Comparison of ENCODE assay signal across 1 fruit fly cellular context in the genomic region with DNA sequence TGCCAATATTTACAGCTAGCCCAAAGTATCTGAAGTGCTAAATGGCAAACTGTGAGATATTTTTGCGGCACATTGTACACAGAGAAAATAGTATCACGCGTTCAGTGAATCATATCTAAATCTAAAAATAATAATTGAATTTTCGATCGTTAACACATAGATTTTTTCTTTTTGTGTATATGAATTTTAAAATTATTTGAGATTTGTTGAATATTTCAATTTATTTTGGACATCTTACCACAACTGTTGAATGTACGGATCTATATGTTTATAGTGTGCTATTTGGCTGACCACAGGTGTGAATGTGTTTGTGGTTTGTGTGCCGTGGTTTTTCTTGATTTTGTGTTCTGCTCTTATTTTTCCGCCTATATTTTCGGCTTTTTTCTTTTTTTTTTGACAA.
TF ChIP-seq lines count a peak whose summit lies in the region.

No protein-coding gene starts in this region.

TF ChIP-seq in whole organism, embryonic, 481 proteins besides CTCF, POLR2A, EP300 and RAD21 (continued from another document and continues in another):
- no peak for TF ChIP-seq CG10959 (GFP tag; IDR thresholded peaks at IDR 0.05; lab: Robert Waterston, UW)
- TF ChIP-seq CG8478 (optimal IDR thresholded peaks at IDR 0.05; lab: Kevin White, UChicago): no peak
- no peak for TF ChIP-seq Hmx (GFP tag; optimal IDR thresholded peaks at IDR 0.05; lab: Kevin White, UChicago)
- no peak for TF ChIP-seq cato (GFP tag; optimal IDR thresholded peaks at IDR 0.05; lab: Kevin White, UChicago; ENCODE audit: borderline replicate concordance)
- TF ChIP-seq CG7357 (GFP tag; IDR thresholded peaks at IDR 0.05; lab: Robert Waterston, UW): peak; percentile 60; the same call in 2 of the 3 replicates
- TF ChIP-seq CG12744 (GFP tag; optimal IDR thresholded peaks at IDR 0.05; lab: Kevin White, UChicago): no peak
- no peak for TF ChIP-seq CG6254 (GFP tag; optimal IDR thresholded peaks at IDR 0.05; lab: Kevin White, UChicago)
- TF ChIP-seq yki (optimal IDR thresholded peaks at IDR 0.05; lab: Kevin White, UChicago): no peak
- TF ChIP-seq Oaz (GFP tag; IDR thresholded peaks at IDR 0.05; lab: Robert Waterston, UW): 0 out of 2 replicates have a peak, but pooled peaks have one; percentile 13
- TF ChIP-seq Stat92E (GFP tag; optimal IDR thresholded peaks at IDR 0.05; lab: Kevin White, UChicago): no peak
- no peak for TF ChIP-seq ham (GFP tag; IDR thresholded peaks at IDR 0.05; lab: Robert Waterston, UW)
- TF ChIP-seq CG13775 (GFP tag; optimal IDR thresholded peaks at IDR 0.05; lab: Kevin White, UChicago): peak; percentile 64
- TF ChIP-seq scrt (GFP tag; optimal IDR thresholded peaks at IDR 0.05; lab: Kevin White, UChicago): peak; percentile 31
- TF ChIP-seq sc (optimal IDR thresholded peaks at IDR 0.05; lab: Kevin White, UChicago): no peak
- TF ChIP-seq sc (GFP tag; optimal IDR thresholded peaks at IDR 0.05; lab: Kevin White, UChicago): no peak
- 0 out of 2 replicates have a peak, but pooled peaks have one; percentile 33 for TF ChIP-seq CG11085 (GFP tag; IDR thresholded peaks at IDR 0.05; lab: Robert Waterston, UW)
- TF ChIP-seq Opbp (GFP tag; IDR thresholded peaks at IDR 0.05; lab: Robert Waterston, UW; ENCODE audit: partially characterized antibody): no peak
- no peak for TF ChIP-seq CG4404 (GFP tag; IDR thresholded peaks at IDR 0.05; lab: Robert Waterston, UW)
- TF ChIP-seq CG5953 (GFP tag; IDR thresholded peaks at IDR 0.05; lab: Robert Waterston, UW): no peak
- TF ChIP-seq HLH4C (GFP tag; IDR thresholded peaks at IDR 0.05; lab: Robert Waterston, UW; ENCODE audit: partially characterized antibody): no peak
- no peak for TF ChIP-seq amos (GFP tag; IDR thresholded peaks at IDR 0.05; lab: Robert Waterston, UW; ENCODE audit: partially characterized antibody)
- TF ChIP-seq CG14860 (GFP tag; IDR thresholded peaks at IDR 0.05; lab: Robert Waterston, UW; ENCODE audit: partially characterized antibody): no peak
- peak; percentile 46 for TF ChIP-seq CG12942 (GFP tag; optimal IDR thresholded peaks at IDR 0.05; lab: Kevin White, UChicago)
- peak; percentile 7 for TF ChIP-seq CHES-1-like (GFP tag; optimal IDR thresholded peaks at IDR 0.05; lab: Kevin White, UChicago)
- TF ChIP-seq Bdp1 (GFP tag; optimal IDR thresholded peaks at IDR 0.05; lab: Kevin White, UChicago): no peak
- no peak for TF ChIP-seq E2f2 (GFP tag; IDR thresholded peaks at IDR 0.05; lab: Robert Waterston, UW)
- TF ChIP-seq ac (GFP tag; optimal IDR thresholded peaks at IDR 0.05; lab: Kevin White, UChicago): no peak
- no peak for TF ChIP-seq Gsc (GFP tag; IDR thresholded peaks at IDR 0.05; lab: Robert Waterston, UW)
- peak; percentile 73 for TF ChIP-seq CG17361 (GFP tag; IDR thresholded peaks at IDR 0.05; lab: Robert Waterston, UW)
- no peak for TF ChIP-seq Vsx1 (GFP tag; optimal IDR thresholded peaks at IDR 0.05; lab: Kevin White, UChicago)
- TF ChIP-seq vfl (GFP tag; optimal IDR thresholded peaks at IDR 0.05; lab: Kevin White, UChicago): no peak
- no peak for TF ChIP-seq CG30020 (tag; optimal IDR thresholded peaks at IDR 0.05; lab: Kevin White, UChicago)
- TF ChIP-seq ftz-f1 (GFP tag; optimal IDR thresholded peaks at IDR 0.05; lab: Kevin White, UChicago): no peak
- TF ChIP-seq Fer3 (tag; optimal IDR thresholded peaks at IDR 0.05; lab: Kevin White, UChicago): peak; percentile 63
- no peak for TF ChIP-seq insv (GFP tag; optimal IDR thresholded peaks at IDR 0.05; lab: Kevin White, UChicago)
- TF ChIP-seq h (optimal IDR thresholded peaks at IDR 0.05; lab: Kevin White, UChicago): no peak
- TF ChIP-seq repo (GFP tag; optimal IDR thresholded peaks at IDR 0.05; lab: Kevin White, UChicago): no peak
- 0 out of 2 replicates have a peak, but pooled peaks have one; percentile 40 for TF ChIP-seq CG10366 (GFP tag; IDR thresholded peaks at IDR 0.05; lab: Robert Waterston, UW)
- TF ChIP-seq grn (GFP tag; optimal IDR thresholded peaks at IDR 0.05; lab: Kevin White, UChicago): no peak
- TF ChIP-seq tup (GFP tag; optimal IDR thresholded peaks at IDR 0.05; lab: Kevin White, UChicago): no peak
- no peak for TF ChIP-seq Mes4 (GFP tag; optimal IDR thresholded peaks at IDR 0.05; lab: Kevin White, UChicago)
- peak; percentile 46 for TF ChIP-seq HLH3B (GFP tag; IDR thresholded peaks at IDR 0.05; lab: Robert Waterston, UW)
- peak; percentile 51; the same call in 1 of the 2 replicates for TF ChIP-seq Ada2b (GFP tag; IDR thresholded peaks at IDR 0.05; lab: Robert Waterston, UW)
- TF ChIP-seq Mad (GFP tag; optimal IDR thresholded peaks at IDR 0.05; lab: Kevin White, UChicago): peak; percentile 31
- TF ChIP-seq peb (GFP tag; IDR thresholded peaks at IDR 0.05; lab: Robert Waterston, UW): 0 out of 2 replicates have a peak, but pooled peaks have one; percentile 18
- TF ChIP-seq run (tag; optimal IDR thresholded peaks at IDR 0.05; lab: Kevin White, UChicago): peak; percentile 57
- TF ChIP-seq kni (GFP tag; optimal IDR thresholded peaks at IDR 0.05; lab: Kevin White, UChicago): no peak
- peak; percentile 54 for TF ChIP-seq jumu (GFP tag; optimal IDR thresholded peaks at IDR 0.05; lab: Kevin White, UChicago)
- TF ChIP-seq bigmax (GFP tag; optimal IDR thresholded peaks at IDR 0.05; lab: Kevin White, UChicago): no peak
- peak; percentile 80 for TF ChIP-seq CG7556 (GFP tag; optimal IDR thresholded peaks at IDR 0.05; lab: Kevin White, UChicago)
- TF ChIP-seq ATbp (GFP tag; optimal IDR thresholded peaks at IDR 0.05; lab: Kevin White, UChicago): peak; percentile 10
- TF ChIP-seq CG6272 (GFP tag; IDR thresholded peaks at IDR 0.05; lab: Robert Waterston, UW): no peak
- peak; percentile 15 for TF ChIP-seq Usf (GFP tag; optimal IDR thresholded peaks at IDR 0.05; lab: Kevin White, UChicago)
- TF ChIP-seq CoRest (tag; optimal IDR thresholded peaks at IDR 0.05; lab: Kevin White, UChicago): peak; percentile 69
- TF ChIP-seq Adf1 (GFP tag; IDR thresholded peaks at IDR 0.05; lab: Robert Waterston, UW): no peak; the same call in 1 of the 2 replicates
- no peak for TF ChIP-seq hth (optimal IDR thresholded peaks at IDR 0.05; lab: Kevin White, UChicago)
- no peak for TF ChIP-seq CG2875 (GFP tag; optimal IDR thresholded peaks at IDR 0.05; lab: Kevin White, UChicago)
- TF ChIP-seq Side (GFP tag; optimal IDR thresholded peaks at IDR 0.05; lab: Kevin White, UChicago): no peak
- TF ChIP-seq unc-4 (GFP tag; IDR thresholded peaks at IDR 0.05; lab: Robert Waterston, UW; ENCODE audit: partially characterized antibody): no peak
- TF ChIP-seq Dll (GFP tag; IDR thresholded peaks at IDR 0.05; lab: Robert Waterston, UW; ENCODE audit: partially characterized antibody): no peak
- TF ChIP-seq Kr (GFP tag; optimal IDR thresholded peaks at IDR 0.05; lab: Kevin White, UChicago): no peak
- TF ChIP-seq PHDP (tag; optimal IDR thresholded peaks at IDR 0.05; lab: Kevin White, UChicago): peak; percentile 58
- 0 out of 2 replicates have a peak, but pooled peaks have one; percentile 28 for TF ChIP-seq rib (GFP tag; IDR thresholded peaks at IDR 0.05; lab: Robert Waterston, UW)
- no peak for TF ChIP-seq hb (GFP tag; IDR thresholded peaks at IDR 0.05; lab: Robert Waterston, UW; ENCODE audit: partially characterized antibody)
- TF ChIP-seq p53 (GFP tag; optimal IDR thresholded peaks at IDR 0.05; lab: Kevin White, UChicago): no peak
- peak; percentile 23 for TF ChIP-seq nau (GFP tag; optimal IDR thresholded peaks at IDR 0.05; lab: Kevin White, UChicago)
- no peak for TF ChIP-seq CG11560 (tag; IDR thresholded peaks at IDR 0.05; lab: Robert Waterston, UW)
- TF ChIP-seq sens (GFP tag; lab: Kevin White, UChicago): peak; percentile 68
- no peak for TF ChIP-seq Sry-δ (GFP tag; optimal IDR thresholded peaks at IDR 0.05; lab: Kevin White, UChicago)
- TF ChIP-seq fd102C (GFP tag; optimal IDR thresholded peaks at IDR 0.05; lab: Kevin White, UChicago): no peak
- peak; percentile 42 for TF ChIP-seq az2 (GFP tag; optimal IDR thresholded peaks at IDR 0.05; lab: Kevin White, UChicago)
- TF ChIP-seq CG1529 (GFP tag; optimal IDR thresholded peaks at IDR 0.05; lab: Kevin White, UChicago): peak; percentile 20
- TF ChIP-seq pnt (GFP tag; optimal IDR thresholded peaks at IDR 0.05; lab: Kevin White, UChicago): no peak
- peak; percentile 27 for TF ChIP-seq CG33213 (GFP tag; optimal IDR thresholded peaks at IDR 0.05; lab: Kevin White, UChicago)
- TF ChIP-seq CG17385 (GFP tag; optimal IDR thresholded peaks at IDR 0.05; lab: Kevin White, UChicago): peak; percentile 54
- TF ChIP-seq CG10543 (GFP tag; optimal IDR thresholded peaks at IDR 0.05; lab: Kevin White, UChicago): no peak
- TF ChIP-seq CG9932 (GFP tag; IDR thresholded peaks at IDR 0.05; lab: Robert Waterston, UW): peak; percentile 75
- TF ChIP-seq mirr (GFP tag; optimal IDR thresholded peaks at IDR 0.05; lab: Kevin White, UChicago): no peak
- peak; percentile 60 for TF ChIP-seq ind (GFP tag; optimal IDR thresholded peaks at IDR 0.05; lab: Kevin White, UChicago)
- TF ChIP-seq psq (GFP tag; optimal IDR thresholded peaks at IDR 0.05; lab: Kevin White, UChicago): peak; percentile 3
- TF ChIP-seq CrebB (tag; optimal IDR thresholded peaks at IDR 0.05; lab: Kevin White, UChicago): peak; percentile 13
- TF ChIP-seq CG11247 (GFP tag; IDR thresholded peaks at IDR 0.05; lab: Robert Waterston, UW): peak; percentile 30; the same call in 1 of the 2 replicates
- peak; percentile 26; the same call in 1 of the 2 replicates for TF ChIP-seq vvl (GFP tag; IDR thresholded peaks at IDR 0.05; lab: Robert Waterston, UW)
- TF ChIP-seq CG1832 (GFP tag; optimal IDR thresholded peaks at IDR 0.05; lab: Kevin White, UChicago): no peak
- TF ChIP-seq shn (GFP tag; optimal IDR thresholded peaks at IDR 0.05; lab: Kevin White, UChicago): peak; percentile 26
- TF ChIP-seq CkIIα-i1 (GFP tag; IDR thresholded peaks at IDR 0.05; lab: Robert Waterston, UW): no peak
- no peak for TF ChIP-seq CG6175 (GFP tag; IDR thresholded peaks at IDR 0.05; lab: Robert Waterston, UW)
- peak; percentile 24 for TF ChIP-seq Asciz (GFP tag; optimal IDR thresholded peaks at IDR 0.05; lab: Kevin White, UChicago)
- TF ChIP-seq fd96Cb (tag; optimal IDR thresholded peaks at IDR 0.05; lab: Kevin White, UChicago): peak; percentile 33
- TF ChIP-seq CG16863 (GFP tag; optimal IDR thresholded peaks at IDR 0.05; lab: Kevin White, UChicago): no peak
- TF ChIP-seq vnd (GFP tag; IDR thresholded peaks at IDR 0.05; lab: Robert Waterston, UW; ENCODE audit: partially characterized antibody): no peak
- TF ChIP-seq CG8388 (GFP tag; optimal IDR thresholded peaks at IDR 0.05; lab: Kevin White, UChicago): peak; percentile 47
- TF ChIP-seq CG3163 (GFP tag; optimal IDR thresholded peaks at IDR 0.05; lab: Kevin White, UChicago): no peak
- TF ChIP-seq usp (GFP tag; optimal IDR thresholded peaks at IDR 0.05; lab: Kevin White, UChicago): no peak
- TF ChIP-seq Dref (GFP tag; IDR thresholded peaks at IDR 0.05; lab: Robert Waterston, UW): 0 out of 2 replicates have a peak, but pooled peaks have one; percentile 11
- no peak for TF ChIP-seq CG12236 (GFP tag; optimal IDR thresholded peaks at IDR 0.05; lab: Kevin White, UChicago)
- no peak for TF ChIP-seq CG7745 (tag; optimal IDR thresholded peaks at IDR 0.05; lab: Kevin White, UChicago)
- TF ChIP-seq fd3F (GFP tag; optimal IDR thresholded peaks at IDR 0.05; lab: Kevin White, UChicago): peak; percentile 24
- peak; percentile 40 for TF ChIP-seq CG10147 (GFP tag; optimal IDR thresholded peaks at IDR 0.05; lab: Kevin White, UChicago)
- TF ChIP-seq Ets65A (GFP tag; lab: Kevin White, UChicago): peak; percentile 80
- no peak for TF ChIP-seq ranshi (GFP tag; IDR thresholded peaks at IDR 0.05; lab: Robert Waterston, UW)
- TF ChIP-seq seq (GFP tag; IDR thresholded peaks at IDR 0.05; lab: Robert Waterston, UW): peak; percentile 56
- peak; percentile 65; the same call in 1 of the 3 replicates for TF ChIP-seq so (GFP tag; IDR thresholded peaks at IDR 0.05; lab: Robert Waterston, UW)
- TF ChIP-seq Spps (tag; optimal IDR thresholded peaks at IDR 0.05; lab: Kevin White, UChicago): no peak
- TF ChIP-seq CG12219 (GFP tag; optimal IDR thresholded peaks at IDR 0.05; lab: Kevin White, UChicago): no peak
- TF ChIP-seq wdn (GFP tag; IDR thresholded peaks at IDR 0.05; lab: Robert Waterston, UW): peak; percentile 57
- TF ChIP-seq sd (tag; optimal IDR thresholded peaks at IDR 0.05; lab: Kevin White, UChicago): no peak
- peak; percentile 73 for TF ChIP-seq CG9727 (GFP tag; optimal IDR thresholded peaks at IDR 0.05; lab: Kevin White, UChicago)
- TF ChIP-seq Xrp1 (GFP tag; IDR thresholded peaks at IDR 0.05; lab: Robert Waterston, UW): peak; percentile 51
- no peak for TF ChIP-seq exex (tag; optimal IDR thresholded peaks at IDR 0.05; lab: Kevin White, UChicago)
- peak; percentile 65 for TF ChIP-seq fu2 (GFP tag; optimal IDR thresholded peaks at IDR 0.05; lab: Kevin White, UChicago)
- no peak for TF ChIP-seq cg (GFP tag; optimal IDR thresholded peaks at IDR 0.05; lab: Kevin White, UChicago)
- no peak for TF ChIP-seq crol (GFP tag; IDR thresholded peaks at IDR 0.05; lab: Robert Waterston, UW)
- TF ChIP-seq Dek (tag; optimal IDR thresholded peaks at IDR 0.05; lab: Kevin White, UChicago): peak; percentile 50
- peak; percentile 70 for TF ChIP-seq CG18619 (GFP tag; optimal IDR thresholded peaks at IDR 0.05; lab: Kevin White, UChicago)
- peak; percentile 41 for TF ChIP-seq BtbVII (GFP tag; optimal IDR thresholded peaks at IDR 0.05; lab: Kevin White, UChicago)
- TF ChIP-seq da (GFP tag; optimal IDR thresholded peaks at IDR 0.05; lab: Kevin White, UChicago): no peak
- TF ChIP-seq jing (GFP tag; optimal IDR thresholded peaks at IDR 0.05; lab: Kevin White, UChicago): no peak
- TF ChIP-seq Mrtf (GFP tag; IDR thresholded peaks at IDR 0.05; lab: Robert Waterston, UW): no peak
- TF ChIP-seq CG15011 (GFP tag; optimal IDR thresholded peaks at IDR 0.05; lab: Kevin White, UChicago): peak; percentile 46
- no peak for TF ChIP-seq H15 (GFP tag; IDR thresholded peaks at IDR 0.05; lab: Robert Waterston, UW)
- TF ChIP-seq CG7271 (tag; optimal IDR thresholded peaks at IDR 0.05; lab: Kevin White, UChicago): no peak
- no peak for TF ChIP-seq ERR (GFP tag; optimal IDR thresholded peaks at IDR 0.05; lab: Kevin White, UChicago)
- TF ChIP-seq stc (GFP tag; IDR thresholded peaks at IDR 0.05; lab: Robert Waterston, UW): peak; percentile 46; the same call in 1 of the 2 replicates
- TF ChIP-seq CG9797 (GFP tag; optimal IDR thresholded peaks at IDR 0.05; lab: Kevin White, UChicago): no peak
- no peak for TF ChIP-seq sqz (GFP tag; optimal IDR thresholded peaks at IDR 0.05; lab: Kevin White, UChicago)
- peak; percentile 39 for TF ChIP-seq ab (GFP tag; optimal IDR thresholded peaks at IDR 0.05; lab: Kevin White, UChicago)
- TF ChIP-seq CG13894 (tag; optimal IDR thresholded peaks at IDR 0.05; lab: Kevin White, UChicago): peak; percentile 44
- TF ChIP-seq CG17568 (GFP tag; optimal IDR thresholded peaks at IDR 0.05; lab: Kevin White, UChicago): no peak
